Fruit fly (Drosophila melanogaster) whole organism, embryonic: ENCODE measurements around the gene Der-2.

Experiments used
- CG12219 ChIP-seq: fragments of 200-800 bp; sonication (Bioruptor generic); optimal IDR thresholded peaks from 3 replicates; lab custom pipeline; 2018; ENCODE audit warnings: missing biosample characterization, mild to moderate bottlenecking, missing genetic modification characterization
- CG16779 ChIP-seq: fragments of 200-800 bp; sonication (Bioruptor generic); IDR thresholded peaks from 2 replicates; pipeline ENCODE4 v1.3.6; 2022; ENCODE audit warnings: missing biosample characterization, missing genetic modification characterization
- CG5953 ChIP-seq: fragments of 200-800 bp; sonication (Bioruptor generic); IDR thresholded peaks from 2 replicates; pipeline ENCODE4 v1.3.6; 2022; ENCODE audit warnings: missing biosample characterization, missing genetic modification characterization
- Hr39 ChIP-seq: fragments of >200 bp; optimal IDR thresholded peaks from 2 replicates; lab custom pipeline; 2017
- Mad ChIP-seq: fragments of 200-800 bp; sonication (Bioruptor generic); optimal IDR thresholded peaks from 2 replicates; lab custom pipeline; 2016; ENCODE audit warnings: missing biosample characterization, missing genetic modification characterization
- ash1 ChIP-seq: fragments of 200-800 bp; sonication (Bioruptor generic); optimal IDR thresholded peaks from 2 replicates; lab custom pipeline; 2018; ENCODE audit warnings: missing biosample characterization, mild to moderate bottlenecking, missing genetic modification characterization
- jing ChIP-seq: fragments of 200-800 bp; sonication (Bioruptor generic); optimal IDR thresholded peaks from 2 replicates; lab custom pipeline; 2018; ENCODE audit warnings: missing biosample characterization, mild to moderate bottlenecking, missing genetic modification characterization
- sob ChIP-seq: fragments of 200-800 bp; sonication (Bioruptor generic); IDR thresholded peaks from 2 replicates; pipeline ENCODE4 v1.3.6; 2022; ENCODE audit warnings: missing biosample characterization, missing genetic modification characterization

DNA sequence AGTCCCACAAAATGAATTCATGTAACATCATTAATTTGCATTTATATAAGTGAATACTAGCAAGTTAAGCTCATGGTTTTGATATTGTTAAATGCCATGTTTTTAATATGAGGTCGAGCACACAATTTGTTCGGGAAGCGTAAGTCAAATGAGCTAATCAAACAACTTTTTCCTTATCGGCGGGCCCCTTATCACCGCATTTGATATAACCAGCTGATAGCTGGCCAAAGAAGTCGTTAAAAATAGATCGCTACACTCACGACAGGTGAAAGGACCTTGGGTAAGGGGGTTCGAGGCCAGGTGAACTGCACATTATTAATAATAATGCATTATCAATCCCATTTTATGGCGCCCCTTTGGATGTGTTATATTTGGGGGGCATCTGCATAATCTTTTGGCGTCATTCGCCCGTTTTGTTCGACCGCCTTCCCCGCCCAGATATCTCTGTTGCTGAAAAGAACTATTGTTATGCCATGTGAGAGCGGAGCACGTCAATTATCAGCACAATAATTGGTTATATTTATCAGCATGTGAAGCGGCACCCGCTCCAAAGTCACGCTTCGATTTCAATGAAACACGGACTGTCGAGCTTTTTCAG, 36.5 kb downstream of the Der-2 start:
- TF ChIP-seq CG16779: no peak
- no peak for TF ChIP-seq sob (GFP tag; lab: Robert Waterston, UW)
- no peak for TF ChIP-seq CG5953 (GFP tag; lab: Robert Waterston, UW)
- no peak for TF ChIP-seq jing
- no peak for TF ChIP-seq Hr39 (lab: Kevin White, UChicago)
- no peak for TF ChIP-seq Mad (GFP tag; lab: Kevin White, UChicago)
- no peak for TF ChIP-seq CG12219 (GFP tag; lab: Kevin White, UChicago)
- no peak for TF ChIP-seq ash1 (GFP tag; lab: Kevin White, UChicago)
